Worm (Caenorhabditis elegans): ENCODE data around the gene K05F1.9.

K05F1.9 gene

ce11 chrII:5772547-5773142 is 28.3 kb downstream of the K05F1.9 start:
- TF ChIP-seq aha-1 (tag; optimal IDR thresholded peaks at IDR 0.05) (no peak), lin-35 (GFP tag; optimal IDR thresholded peaks at IDR 0.05) (peak; percentile 56 to 62), isw-1 (GFP tag; IDR thresholded peaks at IDR 0.05) (0 out of 2 replicates have a peak, but pooled peaks have one; percentile 3), zag-1 (tag; optimal IDR thresholded peaks at IDR 0.05) (no peak), nhr-11 (tag; optimal IDR thresholded peaks at IDR 0.05) (no peak), unc-62 (GFP tag; optimal IDR thresholded peaks at IDR 0.05) (no peak), vab-15 (tag; optimal IDR thresholded peaks at IDR 0.05) (no peak), ztf-11 (tag; optimal IDR thresholded peaks at IDR 0.05) (no peak), lsy-2 (tag; optimal IDR thresholded peaks at IDR 0.05) (peak; percentile 19 to 53), nhr-85 (tag) (peak; percentile 57), unc-130 (tag; optimal IDR thresholded peaks at IDR 0.05) (peak; percentile 38), elt-3 (tag; optimal IDR thresholded peaks at IDR 0.05) (peak in 1 of 6 experiments; percentile 13), fkh-8 (tag; optimal IDR thresholded peaks at IDR 0.05) (peak; percentile 16), tbx-2 (tag; optimal IDR thresholded peaks at IDR 0.05) (no peak), ceh-82 (tag; optimal IDR thresholded peaks at IDR 0.05) (peak in 2 of 3 experiments; percentile 25 to 55), skn-1 (tag; optimal IDR thresholded peaks at IDR 0.05) (peak; percentile 20), dsc-1 (tag; optimal IDR thresholded peaks at IDR 0.05) (peak; percentile 10), ama-1 (optimal IDR thresholded peaks at IDR 0.05) (no peak), nhr-19 (GFP tag; conservative IDR thresholded peaks at IDR 0.05) (peak; percentile 59), ets-5 (GFP tag; IDR thresholded peaks at IDR 0.05) (no peak), F16B12.6 (tag; optimal IDR thresholded peaks at IDR 0.05) (peak; percentile 42), tlp-1 (tag; optimal IDR thresholded peaks at IDR 0.05) (no peak), mdl-1 (tag; optimal IDR thresholded peaks at IDR 0.05) (peak in 1 of 2 experiments; percentile 50), snu-23 (GFP tag; optimal IDR thresholded peaks at IDR 0.05) (peak; percentile 73), hlh-4 (tag; optimal IDR thresholded peaks at IDR 0.05) (no peak), swsn-7 (tag; optimal IDR thresholded peaks at IDR 0.05) (peak; percentile 51), C34B4.2 (tag; optimal IDR thresholded peaks at IDR 0.05) (no peak), alr-1 (tag; optimal IDR thresholded peaks at IDR 0.05; ENCODE audit: borderline replicate concordance) (no peak), elt-2 (tag; optimal IDR thresholded peaks at IDR 0.05) (peak; percentile 25), Y116A8C.19 (tag; optimal IDR thresholded peaks at IDR 0.05; ENCODE audit: borderline replicate concordance) (no peak), irx-1 (tag; optimal IDR thresholded peaks at IDR 0.05) (no peak), C16A3.4 (tag; optimal IDR thresholded peaks at IDR 0.05) (peak; percentile 56), xbp-1 (tag; optimal IDR thresholded peaks at IDR 0.05) (peak; percentile 17), ceh-8 (GFP tag; optimal IDR thresholded peaks at IDR 0.05) (peak; percentile 11), sox-4 (tag; optimal IDR thresholded peaks at IDR 0.05) (no peak), lin-39 (tag; optimal IDR thresholded peaks at IDR 0.05) (no peak), nhr-90 (tag; optimal IDR thresholded peaks at IDR 0.05; ENCODE audit: poor library complexity) (peak; percentile 50), snpc-4 (tag; optimal IDR thresholded peaks at IDR 0.05) (peak; percentile 23), mep-1 (tag; optimal IDR thresholded peaks at IDR 0.05) (peak; percentile 9), hpl-2 (GFP tag; optimal IDR thresholded peaks at IDR 0.05) (no peak), nhr-84 (tag; optimal IDR thresholded peaks at IDR 0.05) (no peak), pax-3 (tag; optimal IDR thresholded peaks at IDR 0.05) (no peak), lin-15B (tag; optimal IDR thresholded peaks at IDR 0.05) (no peak), egl-27 (tag; optimal IDR thresholded peaks at IDR 0.05) (no peak), nhr-20 (tag; optimal IDR thresholded peaks at IDR 0.05) (peak; percentile 63), lin-13 (GFP tag; optimal IDR thresholded peaks at IDR 0.05) (peak; percentile 28), dpl-1 (GFP tag; optimal IDR thresholded peaks at IDR 0.05) (peak in 2 of 3 experiments; percentile 10 to 18), rnt-1 (tag; optimal IDR thresholded peaks at IDR 0.05) (peak; percentile 67), nhr-77 (tag; optimal IDR thresholded peaks at IDR 0.05) (peak; percentile 19), mef-2 (tag; optimal IDR thresholded peaks at IDR 0.05) (no peak), nhr-71 (tag; optimal IDR thresholded peaks at IDR 0.05) (peak; percentile 63), sup-37 (GFP tag; optimal IDR thresholded peaks at IDR 0.05) (no peak), egl-13 (tag; optimal IDR thresholded peaks at IDR 0.05) (no peak)
